Worm (Caenorhabditis elegans) whole organism, L4/young adult: ENCODE data around the gene F59A7.14.

Source experiments
- dao-5 ChIP-seq: sonication (generic microtip); optimal IDR thresholded peaks from 2 replicates; lab custom pipeline; 2016; ENCODE audit warnings: missing genotype, missing genetic modification characterization, moderate library complexity, missing compliant biosample characterization
- him-1 ChIP-seq: sonication (generic microtip); optimal IDR thresholded peaks from 2 replicates; lab custom pipeline; 2016; ENCODE audit warnings: missing genotype, missing genetic modification reagents, missing genetic modification characterization, missing compliant biosample characterization

ce11 chrV:2029877-2030276 lies 11.1 kb downstream of the F59A7.14 start, which contains the start of gene F59A7.12:
- TF ChIP-seq dao-5 (tag; lab: Kevin White, UChicago) (no peak), him-1 (no peak)
